Fruit fly (Drosophila melanogaster) whole organism, embryonic: ENCODE data around the gene r-cup.

Experiments used
- Aef1 ChIP-seq: fragments of 200-800 bp; sonication (Bioruptor generic); IDR thresholded peaks from 3 replicates; pipeline ENCODE4 v1.3.6; 2022; ENCODE audit warnings: missing biosample characterization, missing genetic modification characterization
- Antp ChIP-seq: fragments of 200-800 bp; sonication (Bioruptor generic); optimal IDR thresholded peaks from 3 replicates; lab custom pipeline; 2016; ENCODE audit warnings: missing biosample characterization, missing genetic modification characterization
- Atf-2 ChIP-seq: fragments of 200-800 bp; sonication (Bioruptor generic); optimal IDR thresholded peaks from 2 replicates; lab custom pipeline; 2016; ENCODE audit warnings: missing biosample characterization, missing genetic modification characterization
- CG10431 ChIP-seq: fragments of 200-800 bp; sonication (Bioruptor generic); optimal IDR thresholded peaks from 3 replicates; lab custom pipeline; 2018; ENCODE audit warnings: missing biosample characterization, mild to moderate bottlenecking, missing genetic modification characterization
- CG11093 ChIP-seq: fragments of 200-800 bp; sonication (Bioruptor generic); IDR thresholded peaks from 3 replicates; pipeline ENCODE4 v1.3.6; 2022; ENCODE audit warnings: missing biosample characterization, missing genetic modification characterization
- CG12391 ChIP-seq: fragments of 200-800 bp; sonication (Bioruptor generic); optimal IDR thresholded peaks from 3 replicates; lab custom pipeline; 2018; ENCODE audit warnings: missing biosample characterization, mild to moderate bottlenecking, missing genetic modification characterization, moderate library complexity
- CG12942 ChIP-seq: fragments of 200-800 bp; sonication (Bioruptor generic); optimal IDR thresholded peaks from 3 replicates; lab custom pipeline; 2016; ENCODE audit warnings: missing biosample characterization, missing genetic modification characterization
- CG13123 ChIP-seq: fragments of 200-800 bp; sonication (Bioruptor generic); optimal IDR thresholded peaks from 2 replicates; lab custom pipeline; 2016; ENCODE audit warnings: missing biosample characterization, missing genetic modification characterization
- CG14860 ChIP-seq: fragments of 200-800 bp; sonication (Bioruptor generic); IDR thresholded peaks from 3 replicates; pipeline ENCODE4 v1.3.6; 2022; ENCODE audit warnings: missing biosample characterization, missing genetic modification characterization; ENCODE audit not compliant: partially characterized antibody
- CG15479 ChIP-seq: fragments of 200-800 bp; sonication (Bioruptor generic); optimal IDR thresholded peaks from 3 replicates; lab custom pipeline; 2019; ENCODE audit warnings: missing biosample characterization, mild to moderate bottlenecking, missing genetic modification characterization, moderate library complexity
- CG17328 ChIP-seq: fragments of 200-800 bp; sonication (Bioruptor generic); IDR thresholded peaks from 2 replicates; pipeline ENCODE4 v1.3.6; 2022; ENCODE audit warnings: missing biosample characterization, missing genetic modification characterization
- CG17829 ChIP-seq: fragments of 200-800 bp; optimal IDR thresholded peaks from 2 replicates; lab custom pipeline; 2019; ENCODE audit warnings: missing biosample characterization, mild to moderate bottlenecking, missing genetic modification characterization, moderate library complexity
- CG1792 ChIP-seq: fragments of 200-800 bp; sonication (Bioruptor generic); optimal IDR thresholded peaks from 2 replicates; lab custom pipeline; 2016; ENCODE audit warnings: missing biosample characterization, missing genetic modification characterization
- CG2678 ChIP-seq: fragments of 200-800 bp; sonication (Bioruptor generic); optimal IDR thresholded peaks from 3 replicates; lab custom pipeline; 2019; ENCODE audit warnings: missing biosample characterization, mild to moderate bottlenecking, missing genetic modification characterization, moderate library complexity
- CG3163 ChIP-seq: fragments of 200-800 bp; sonication (Bioruptor generic); optimal IDR thresholded peaks from 3 replicates; lab custom pipeline; 2016; ENCODE audit warnings: missing biosample characterization, missing genetic modification characterization
- CG34422 ChIP-seq: fragments of 200-800 bp; sonication (Bioruptor generic); IDR thresholded peaks from 3 replicates; pipeline ENCODE4 v1.3.6; 2022; ENCODE audit warnings: missing biosample characterization, missing genetic modification characterization
- CG6791 ChIP-seq: fragments of 200-800 bp; sonication (Bioruptor generic); IDR thresholded peaks from 3 replicates; pipeline ENCODE4 v1.3.6; 2022; ENCODE audit warnings: missing biosample characterization, missing genetic modification characterization; ENCODE audit not compliant: partially characterized antibody
- CG8388 ChIP-seq: fragments of 200-800 bp; sonication (Bioruptor generic); optimal IDR thresholded peaks from 2 replicates; lab custom pipeline; 2019; ENCODE audit warnings: missing biosample characterization, mild to moderate bottlenecking, missing genetic modification characterization, moderate library complexity
- CG9797 ChIP-seq: fragments of 200-800 bp; sonication (Bioruptor generic); optimal IDR thresholded peaks from 3 replicates; lab custom pipeline; 2018; ENCODE audit warnings: missing biosample characterization, mild to moderate bottlenecking, missing genetic modification characterization
- CHES-1-like ChIP-seq: fragments of 200-800 bp; sonication (Bioruptor generic); optimal IDR thresholded peaks from 2 replicates; lab custom pipeline; 2016; ENCODE audit warnings: missing biosample characterization, missing genetic modification characterization
- D ChIP-seq, 2 experiments: fragments of 200-800 bp in 1 of 2; fragments of >200 bp in 1 of 2; sonication (Bioruptor generic) in 1 of 2; optimal IDR thresholded peaks; 2 replicates in 1 of 2; 3 replicates in 1 of 2; lab custom pipeline; 2017; ENCODE audit warnings: mild to moderate bottlenecking in 1 of 2, missing biosample characterization in 1 of 2, missing genetic modification characterization in 1 of 2, missing genetic modification reagents in 1 of 2
- D19B ChIP-seq: fragments of 200-800 bp; sonication (Bioruptor generic); optimal IDR thresholded peaks from 2 replicates; lab custom pipeline; 2017; ENCODE audit warnings: missing biosample characterization, mild to moderate bottlenecking, missing genetic modification characterization
- Dek ChIP-seq: fragments of 200-800 bp; sonication (Bioruptor generic); optimal IDR thresholded peaks from 3 replicates; lab custom pipeline; 2019; ENCODE audit warnings: missing biosample characterization, mild to moderate bottlenecking, missing genetic modification characterization, moderate library complexity
- Fer2 ChIP-seq: fragments of 200-800 bp; sonication (Bioruptor generic); optimal IDR thresholded peaks from 2 replicates; lab custom pipeline; 2018; ENCODE audit warnings: missing biosample characterization, mild to moderate bottlenecking, missing genetic modification characterization, moderate library complexity
- Hey ChIP-seq: fragments of 200-800 bp; sonication (Bioruptor generic); optimal IDR thresholded peaks from 3 replicates; lab custom pipeline; 2018; ENCODE audit warnings: missing biosample characterization, mild to moderate bottlenecking, missing genetic modification characterization
- Hr39 ChIP-seq: fragments of >200 bp; optimal IDR thresholded peaks from 2 replicates; lab custom pipeline; 2017
- Hsf ChIP-seq: fragments of 200-800 bp; sonication (Bioruptor generic); optimal IDR thresholded peaks from 3 replicates; lab custom pipeline; 2016; ENCODE audit warnings: missing biosample characterization, missing genetic modification characterization
- Meics ChIP-seq: fragments of 200-800 bp; sonication (Bioruptor generic); optimal IDR thresholded peaks from 2 replicates; lab custom pipeline; 2017; ENCODE audit warnings: missing biosample characterization, mild to moderate bottlenecking, missing genetic modification characterization
- PHDP ChIP-seq: fragments of 200-800 bp; sonication (Bioruptor generic); optimal IDR thresholded peaks from 3 replicates; lab custom pipeline; 2018; ENCODE audit warnings: missing biosample characterization, mild to moderate bottlenecking, missing genetic modification characterization, moderate library complexity
- Poxn ChIP-seq: fragments of 200-800 bp; sonication (Bioruptor generic); IDR thresholded peaks from 2 replicates; pipeline ENCODE4 v1.3.6; 2022; ENCODE audit warnings: missing biosample characterization, missing genetic modification characterization
- dm ChIP-seq: fragments of 200-800 bp; sonication (Bioruptor generic); optimal IDR thresholded peaks from 3 replicates; lab custom pipeline; 2016; ENCODE audit warnings: missing biosample characterization, missing genetic modification characterization
- eve ChIP-seq, 2 experiments: fragments of >200 bp; optimal IDR thresholded peaks; 2 replicates each; lab custom pipeline; 2017; ENCODE audit warnings: missing biosample characterization in 2 of 2, missing genetic modification characterization in 2 of 2
- gsb ChIP-seq: fragments of 200-800 bp; sonication (Bioruptor generic); IDR thresholded peaks from 2 replicates; pipeline ENCODE4 v1.3.6; 2022; ENCODE audit warnings: missing biosample characterization, missing genetic modification characterization
- hkb ChIP-seq, 2 experiments: fragments of 200-800 bp in 1 of 2; fragments of >200 bp in 1 of 2; sonication (Bioruptor generic) in 1 of 2; IDR thresholded peaks in 1 of 2; optimal IDR thresholded peaks in 1 of 2; 2 replicates each; pipeline versions ENCODE4 v1.3.6 to Lab custom; 2017 to 2022; ENCODE audit warnings: missing biosample characterization in 1 of 2, missing genetic modification characterization in 1 of 2
- lov ChIP-seq, 2 experiments: fragments of 200-800 bp in 1 of 2; fragments of >200 bp in 1 of 2; sonication (Bioruptor generic) in 1 of 2; IDR thresholded peaks in 1 of 2; optimal IDR thresholded peaks in 1 of 2; 2 replicates in 1 of 2; 3 replicates in 1 of 2; pipeline versions ENCODE4 v1.3.6 to Lab custom; 2017 to 2022; ENCODE audit warnings: missing biosample characterization in 1 of 2, missing genetic modification characterization in 1 of 2
- oc ChIP-seq: fragments of 200-800 bp; sonication (Bioruptor generic); optimal IDR thresholded peaks from 2 replicates; lab custom pipeline; 2018; ENCODE audit warnings: missing biosample characterization, mild to moderate bottlenecking, missing genetic modification characterization, moderate library complexity
- onecut ChIP-seq: fragments of 200-800 bp; sonication (Bioruptor generic); IDR thresholded peaks from 2 replicates; pipeline ENCODE4 v1.3.6; 2022; ENCODE audit warnings: missing biosample characterization, missing genetic modification characterization
- run ChIP-seq: fragments of 200-800 bp; sonication (Bioruptor generic); optimal IDR thresholded peaks from 3 replicates; lab custom pipeline; 2018; ENCODE audit warnings: missing biosample characterization, mild to moderate bottlenecking, missing genetic modification characterization
- schlank ChIP-seq: fragments of 200-800 bp; sonication (Bioruptor generic); optimal IDR thresholded peaks from 2 replicates; lab custom pipeline; 2018; ENCODE audit warnings: missing biosample characterization, mild to moderate bottlenecking, missing genetic modification characterization
- sd ChIP-seq: fragments of 200-800 bp; sonication (Bioruptor generic); optimal IDR thresholded peaks from 3 replicates; lab custom pipeline; 2018; ENCODE audit warnings: missing biosample characterization, mild to moderate bottlenecking, missing genetic modification characterization, moderate library complexity
- sima ChIP-seq: fragments of 200-800 bp; sonication (Bioruptor generic); optimal IDR thresholded peaks from 2 replicates; lab custom pipeline; 2016; ENCODE audit warnings: missing biosample characterization, missing genetic modification characterization
- stwl ChIP-seq: fragments of 200-800 bp; sonication (Bioruptor generic); optimal IDR thresholded peaks from 3 replicates; lab custom pipeline; 2018; ENCODE audit warnings: missing biosample characterization, mild to moderate bottlenecking, missing genetic modification characterization, moderate library complexity
- tna ChIP-seq: fragments of 200-800 bp; sonication (Bioruptor generic); IDR thresholded peaks from 2 replicates; pipeline ENCODE4 v1.3.6; 2022; ENCODE audit warnings: missing biosample characterization, missing genetic modification characterization; ENCODE audit not compliant: partially characterized antibody
- tup ChIP-seq: fragments of 200-800 bp; sonication (Bioruptor generic); optimal IDR thresholded peaks from 2 replicates; lab custom pipeline; 2016; ENCODE audit warnings: missing biosample characterization, mild to moderate bottlenecking, missing genetic modification characterization, moderate library complexity
- z ChIP-seq: fragments of 200-800 bp; sonication (Bioruptor generic); IDR thresholded peaks from 3 replicates; pipeline ENCODE4 v1.3.6; 2022; ENCODE audit warnings: missing biosample characterization, missing genetic modification characterization
- zf30C ChIP-seq: fragments of 200-800 bp; sonication (Bioruptor generic); optimal IDR thresholded peaks from 3 replicates; lab custom pipeline; 2018; ENCODE audit warnings: missing biosample characterization, mild to moderate bottlenecking, missing genetic modification characterization
- zfh2 ChIP-seq: fragments of 200-800 bp; sonication (Bioruptor generic); optimal IDR thresholded peaks from 2 replicates; lab custom pipeline; 2016; ENCODE audit warnings: missing biosample characterization, missing genetic modification characterization

The r-cup gene

dm6 chrX:21053849-21054581, 28.3 kb upstream of the r-cup start, which contains the start of the genes Stt3A and bves (continued):
- no peak for TF ChIP-seq lov (optimal IDR thresholded peaks at IDR 0.05; lab: Kevin White, UChicago)
- peak; percentile 97 for TF ChIP-seq lov (GFP tag; IDR thresholded peaks at IDR 0.05; lab: Robert Waterston, UW)
- TF ChIP-seq CG2678 (tag; lab: Kevin White, UChicago): peak; percentile 99
- TF ChIP-seq zf30C (GFP tag; lab: Kevin White, UChicago): peak; percentile 37
- peak; percentile 92 for TF ChIP-seq CG3163 (GFP tag; lab: Kevin White, UChicago)
- TF ChIP-seq Hey: peak; percentile 90
- peak; percentile 74 for TF ChIP-seq CG6791 (GFP tag; lab: Robert Waterston, UW)
- peak; percentile 86 for TF ChIP-seq Poxn (GFP tag; lab: Robert Waterston, UW)
- TF ChIP-seq Atf-2: peak; percentile 98
- peak; percentile 67 for TF ChIP-seq CG9797
- peak; percentile 94 for TF ChIP-seq tup (GFP tag; lab: Kevin White, UChicago)
- peak; percentile 97 for TF ChIP-seq Dek (tag; lab: Kevin White, UChicago)
- peak; percentile 95 for TF ChIP-seq sima (GFP tag; lab: Kevin White, UChicago)
- peak; percentile 99 for TF ChIP-seq CG17829 (tag; lab: Kevin White, UChicago)
- no peak for TF ChIP-seq Hr39 (lab: Kevin White, UChicago)
- peak; percentile 94 for TF ChIP-seq Aef1 (GFP tag; lab: Robert Waterston, UW)
- TF ChIP-seq D19B (GFP tag; lab: Kevin White, UChicago): peak; percentile 92
- peak; percentile 94 for TF ChIP-seq CG11093 (GFP tag; lab: Robert Waterston, UW)
- TF ChIP-seq CG13123 (GFP tag; lab: Kevin White, UChicago): peak; percentile 96
- TF ChIP-seq sd: peak; percentile 93
- peak; percentile 99 for TF ChIP-seq Antp
- peak; percentile 98 for TF ChIP-seq CG8388 (GFP tag; lab: Kevin White, UChicago)
- peak; percentile 59 for TF ChIP-seq CG15479 (GFP tag; lab: Kevin White, UChicago)
- TF ChIP-seq CG12942 (GFP tag; lab: Kevin White, UChicago): peak; percentile 96
- TF ChIP-seq Hsf: peak; percentile 99
- TF ChIP-seq stwl: peak; percentile 65
- peak; percentile 96 for TF ChIP-seq dm (GFP tag; lab: Kevin White, UChicago)
- peak; percentile 99 for TF ChIP-seq CG17328 (GFP tag; lab: Robert Waterston, UW)
- TF ChIP-seq PHDP (tag; lab: Kevin White, UChicago): peak; percentile 99
- no peak for TF ChIP-seq hkb (optimal IDR thresholded peaks at IDR 0.05; lab: Kevin White, UChicago)
- peak; percentile 99 for TF ChIP-seq hkb (GFP tag; IDR thresholded peaks at IDR 0.05; lab: Robert Waterston, UW)
- peak; percentile 97 for TF ChIP-seq schlank (tag; lab: Kevin White, UChicago)
- TF ChIP-seq D (optimal IDR thresholded peaks at IDR 0.05; lab: Kevin White, UChicago): no peak
- peak; percentile 97 for TF ChIP-seq D (GFP tag; optimal IDR thresholded peaks at IDR 0.05; lab: Kevin White, UChicago)
- TF ChIP-seq eve (GFP tag; optimal IDR thresholded peaks at IDR 0.05; lab: Kevin White, UChicago): peak; percentile 75 to 99
- TF ChIP-seq oc (tag; lab: Kevin White, UChicago): peak; percentile 98
- peak; percentile 51; the same call in 1 of the 3 replicates for TF ChIP-seq z (GFP tag; lab: Robert Waterston, UW)
- TF ChIP-seq gsb (GFP tag; lab: Robert Waterston, UW): peak; percentile 94
- TF ChIP-seq CG12391 (tag; lab: Kevin White, UChicago): peak; percentile 99
- peak; percentile 99 for TF ChIP-seq CHES-1-like (GFP tag; lab: Kevin White, UChicago)
- peak; percentile 98 for TF ChIP-seq CG34422 (GFP tag; lab: Robert Waterston, UW)
- TF ChIP-seq Meics (GFP tag; lab: Kevin White, UChicago): peak; percentile 98
- TF ChIP-seq zfh2 (GFP tag; lab: Kevin White, UChicago): peak; percentile 97
- peak; percentile 98 for TF ChIP-seq run (tag; lab: Kevin White, UChicago)
- TF ChIP-seq CG1792 (GFP tag; lab: Kevin White, UChicago): peak; percentile 95
- peak; percentile 23; the same call in 1 of the 2 replicates for TF ChIP-seq tna
- peak; percentile 97 for TF ChIP-seq onecut (GFP tag; lab: Robert Waterston, UW)
- peak; percentile 79 for TF ChIP-seq CG14860 (GFP tag; lab: Robert Waterston, UW)
- peak; percentile 93 for TF ChIP-seq CG10431
- peak; percentile 90 for TF ChIP-seq Fer2 (tag; lab: Kevin White, UChicago)
